Fruit fly (Drosophila melanogaster) whole organism, adult: ENCODE measurements around the gene Patj.

Source experiments
- CG11617 ChIP-seq: fragments of 200-800 bp; sonication (Bioruptor generic); optimal IDR thresholded peaks from 2 replicates; lab custom pipeline; 2017; ENCODE audit warnings: mild to moderate bottlenecking, missing biosample characterization, missing genetic modification reagents, missing genetic modification characterization
- CG12768 ChIP-seq: fragments of 200-800 bp; sonication (Bioruptor generic); optimal IDR thresholded peaks from 2 replicates; lab custom pipeline; 2017; ENCODE audit warnings: missing biosample characterization, missing genetic modification characterization, mild to moderate bottlenecking, moderate library complexity, missing genetic modification reagents
- CG14711 ChIP-seq: fragments of 200-800 bp; sonication (Bioruptor generic); optimal IDR thresholded peaks from 2 replicates; lab custom pipeline; 2018; ENCODE audit warnings: missing biosample characterization, mild to moderate bottlenecking, missing genetic modification characterization, moderate library complexity
- CG1620 ChIP-seq: fragments of 200-800 bp; sonication (Bioruptor generic); optimal IDR thresholded peaks from 2 replicates; lab custom pipeline; 2016; ENCODE audit warnings: missing biosample characterization, missing genetic modification characterization
- CG33017 ChIP-seq: fragments of 200-800 bp; sonication (Bioruptor generic); optimal IDR thresholded peaks from 2 replicates; lab custom pipeline; 2018; ENCODE audit warnings: missing biosample characterization, mild to moderate bottlenecking, missing genetic modification characterization, moderate library complexity
- CG5204 ChIP-seq: fragments of 200-800 bp; sonication (Bioruptor generic); optimal IDR thresholded peaks from 2 replicates; lab custom pipeline; 2016; ENCODE audit warnings: missing biosample characterization, missing genetic modification characterization
- CG7045 ChIP-seq: fragments of 200-800 bp; sonication (Bioruptor generic); optimal IDR thresholded peaks from 2 replicates; lab custom pipeline; 2017; ENCODE audit warnings: missing biosample characterization, mild to moderate bottlenecking, missing genetic modification characterization
- CG7101 ChIP-seq: fragments of 200-800 bp; sonication (Bioruptor generic); optimal IDR thresholded peaks from 2 replicates; lab custom pipeline; 2018; ENCODE audit warnings: missing biosample characterization, mild to moderate bottlenecking, missing genetic modification characterization, moderate library complexity
- Clk ChIP-seq: fragments of 200-800 bp; sonication (Bioruptor generic); optimal IDR thresholded peaks from 2 replicates; lab custom pipeline; 2017; ENCODE audit warnings: missing biosample characterization, missing genetic modification characterization
- Crg-1 ChIP-seq: fragments of 200-800 bp; sonication (Bioruptor generic); optimal IDR thresholded peaks from 2 replicates; lab custom pipeline; 2016; ENCODE audit warnings: missing biosample characterization, missing genetic modification characterization
- Hr96 ChIP-seq: fragments of 200-800 bp; sonication (Bioruptor generic); optimal IDR thresholded peaks from 2 replicates; lab custom pipeline; 2016; ENCODE audit warnings: missing biosample characterization, missing genetic modification characterization
- Mnt ChIP-seq: fragments of 200-800 bp; sonication (Bioruptor generic); optimal IDR thresholded peaks from 2 replicates; lab custom pipeline; 2016; ENCODE audit warnings: missing biosample characterization, mild to moderate bottlenecking, missing genetic modification characterization
- bab1 ChIP-seq: fragments of 200-800 bp; sonication (Bioruptor generic); optimal IDR thresholded peaks from 3 replicates; lab custom pipeline; 2019; ENCODE audit warnings: missing biosample characterization, mild to moderate bottlenecking, missing genetic modification characterization, moderate library complexity
- cic ChIP-seq: fragments of 200-800 bp; sonication (Bioruptor generic); optimal IDR thresholded peaks from 2 replicates; lab custom pipeline; 2017; ENCODE audit warnings: missing biosample characterization, mild to moderate bottlenecking, missing genetic modification characterization, moderate library complexity
- cnc ChIP-seq, 2 experiments: fragments of >200 bp; optimal IDR thresholded peaks; 2 replicates each; lab custom pipeline; 2017
- kay ChIP-seq: fragments of 200-800 bp; sonication (Bioruptor generic); peaks from one replicate; lab custom pipeline; 2016; ENCODE audit warnings: missing biosample characterization, missing genetic modification characterization, borderline replicate concordance
- ovo ChIP-seq: fragments of 200-800 bp; sonication (Bioruptor generic); optimal IDR thresholded peaks from 2 replicates; lab custom pipeline; 2016; ENCODE audit warnings: missing biosample characterization, missing genetic modification characterization
- pad ChIP-seq: fragments of 200-800 bp; sonication (Bioruptor generic); optimal IDR thresholded peaks from 3 replicates; lab custom pipeline; 2017; ENCODE audit warnings: missing biosample characterization, missing genetic modification characterization, mild to moderate bottlenecking, moderate library complexity, missing genetic modification reagents
- tj ChIP-seq: fragments of 200-800 bp; sonication (Bioruptor generic); optimal IDR thresholded peaks from 3 replicates; lab custom pipeline; 2017; ENCODE audit warnings: missing biosample characterization, mild to moderate bottlenecking, missing genetic modification characterization, moderate library complexity
- toe ChIP-seq: fragments of 200-800 bp; sonication (Bioruptor generic); optimal IDR thresholded peaks from 2 replicates; lab custom pipeline; 2016; ENCODE audit warnings: missing biosample characterization, missing genetic modification characterization

The Patj gene

DNA sequence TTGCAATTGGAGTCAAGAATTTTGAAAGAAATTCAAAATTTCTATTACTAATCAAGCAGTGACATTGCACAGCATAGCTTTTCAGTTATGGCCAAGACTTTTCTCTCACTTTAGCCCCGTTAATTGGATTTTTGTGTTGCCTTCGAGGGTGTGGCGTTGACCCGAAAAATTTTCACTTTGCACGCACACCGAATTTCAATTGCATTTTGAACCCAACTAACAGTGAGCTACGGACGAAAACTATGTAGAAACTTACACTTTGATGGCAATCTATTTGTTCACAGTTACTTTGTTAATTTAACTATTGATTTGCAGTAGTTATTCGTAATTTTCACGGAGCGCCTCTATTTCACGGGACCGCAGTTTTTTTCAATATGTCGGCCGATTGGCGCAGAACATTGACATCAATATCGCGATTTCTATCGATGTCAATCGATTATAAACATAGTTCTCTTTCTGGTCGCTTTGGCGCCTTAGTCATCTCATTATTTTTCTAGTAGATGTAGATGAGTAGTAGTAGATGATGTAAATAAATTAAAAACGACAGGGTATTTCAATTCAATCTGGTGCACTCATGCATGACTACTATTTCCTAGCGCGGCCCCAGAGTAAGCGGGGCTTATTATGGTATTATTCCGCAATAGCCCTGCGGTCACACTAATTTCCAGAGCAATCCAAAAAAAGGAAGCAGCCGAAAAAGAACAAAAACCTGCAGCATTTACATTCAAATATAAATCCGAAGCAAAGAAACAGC lies 3.5 kb upstream of the Patj start, which contains the start of the genes alpha-Spec, dlt and Cdc37:
Gene alpha-Spec, minus strand, starts transcription at position 386 of the 754 bp plus-strand sequence.
Gene dlt, minus strand, starts transcription at position 386 of the 754 bp plus-strand sequence.
Gene Cdc37, plus strand, starts transcription at position 450 of the 754 bp plus-strand sequence.
- TF ChIP-seq kay (no peak), ovo (GFP tag; lab: Kevin White, UChicago) (no peak), pad (no peak), cnc (optimal IDR thresholded peaks at IDR 0.05; lab: Kevin White, UChicago) (no peak), tj (GFP tag; lab: Kevin White, UChicago) (no peak), Crg-1 (no peak), Hr96 (GFP tag; lab: Kevin White, UChicago) (no peak), bab1 (GFP tag; lab: Kevin White, UChicago) (peak; percentile 68), CG7045 (no peak), cic (GFP tag; lab: Kevin White, UChicago) (peak; percentile 15), CG11617 (GFP tag; lab: Kevin White, UChicago) (no peak), CG14711 (tag; lab: Kevin White, UChicago) (peak; percentile 44), Mnt (GFP tag; lab: Kevin White, UChicago) (peak; percentile 16), Clk (GFP tag; lab: Kevin White, UChicago) (no peak), CG1620 (GFP tag; lab: Kevin White, UChicago) (no peak), CG5204 (GFP tag; lab: Kevin White, UChicago) (no peak), CG12768 (GFP tag; lab: Kevin White, UChicago) (peak; percentile 44), CG33017 (peak; percentile 22), CG7101 (peak; percentile 50), toe (GFP tag; lab: Kevin White, UChicago) (no peak)

DNA sequence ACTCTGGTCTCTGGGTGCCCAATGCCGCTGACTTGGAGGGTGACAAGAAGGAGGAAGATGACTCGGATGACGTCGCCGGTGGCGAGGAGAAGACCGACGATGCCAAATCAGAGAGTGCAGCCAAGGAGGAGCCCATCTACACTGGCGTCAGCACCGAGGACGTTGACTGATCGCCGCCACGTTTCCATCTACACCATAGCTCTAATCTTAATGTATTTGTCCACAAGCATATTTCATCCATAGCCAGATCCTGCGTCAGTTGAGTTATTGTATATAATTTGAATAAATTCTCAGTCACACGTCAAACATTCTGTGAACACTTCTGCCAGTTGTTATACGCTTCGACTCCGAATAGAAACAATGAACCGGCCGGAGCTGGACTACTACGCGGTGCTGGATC lies 1.6 kb upstream of the Patj start, which contains the start of gene CG12020:
Gene CG12020, plus strand, starts transcription at position 301 of the 400 bp plus-strand sequence.
- TF ChIP-seq tj (GFP tag; lab: Kevin White, UChicago) (no peak), toe (GFP tag; lab: Kevin White, UChicago) (no peak), Mnt (GFP tag; lab: Kevin White, UChicago) (no peak), CG1620 (GFP tag; lab: Kevin White, UChicago) (no peak), CG11617 (GFP tag; lab: Kevin White, UChicago) (no peak)

DNA sequence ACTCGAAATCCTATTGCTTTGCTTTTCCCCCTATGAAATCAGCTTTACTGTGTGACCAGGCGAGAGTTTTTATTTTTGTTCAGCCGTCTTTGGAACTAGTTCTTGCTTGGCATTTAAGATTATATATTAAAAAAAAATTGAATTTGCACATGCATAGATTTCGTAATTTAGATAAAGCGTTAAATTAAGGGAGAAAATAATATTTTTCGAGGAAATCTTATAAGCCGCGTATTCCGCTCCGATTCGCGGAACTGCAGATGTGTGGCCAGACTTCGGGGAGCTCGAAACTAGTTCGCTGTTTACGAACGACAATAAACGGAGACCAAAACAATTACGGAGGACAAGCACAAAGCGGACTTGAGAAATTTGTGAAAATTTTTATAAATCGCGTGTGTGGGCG lies 4.2 kb downstream of the Patj start, which contains the start of the genes JTBR and CG42676:
Gene JTBR, minus strand, starts transcription at position 55 of the 400 bp plus-strand sequence.
Gene CG42676, plus strand, starts transcription at position 306 of the 400 bp plus-strand sequence.
- peak; percentile 45 for TF ChIP-seq bab1 (GFP tag; lab: Kevin White, UChicago)
- no peak for TF ChIP-seq CG33017
- peak; percentile 39 for TF ChIP-seq toe (GFP tag; lab: Kevin White, UChicago)
- TF ChIP-seq Crg-1, result no peak
- TF ChIP-seq tj (GFP tag; lab: Kevin White, UChicago), result no peak
- TF ChIP-seq CG1620 (GFP tag; lab: Kevin White, UChicago), result no peak
- TF ChIP-seq Mnt (GFP tag; lab: Kevin White, UChicago), result peak; percentile 48
- peak; percentile 25 for TF ChIP-seq CG14711 (tag; lab: Kevin White, UChicago)
- TF ChIP-seq Clk (GFP tag; lab: Kevin White, UChicago), result no peak
- TF ChIP-seq cnc (optimal IDR thresholded peaks at IDR 0.05; lab: Kevin White, UChicago), result no peak
- peak; percentile 22 for TF ChIP-seq cic (GFP tag; lab: Kevin White, UChicago)
- no peak for TF ChIP-seq ovo (GFP tag; lab: Kevin White, UChicago)
- TF ChIP-seq CG7101, result no peak
- TF ChIP-seq Hr96 (GFP tag; lab: Kevin White, UChicago), result no peak
- TF ChIP-seq CG5204 (GFP tag; lab: Kevin White, UChicago), result no peak
- no peak for TF ChIP-seq CG12768 (GFP tag; lab: Kevin White, UChicago)
- TF ChIP-seq pad, result peak; percentile 4
- no peak for TF ChIP-seq CG7045
- TF ChIP-seq kay, result no peak
- peak; percentile 17 for TF ChIP-seq CG11617 (GFP tag; lab: Kevin White, UChicago)

DNA sequence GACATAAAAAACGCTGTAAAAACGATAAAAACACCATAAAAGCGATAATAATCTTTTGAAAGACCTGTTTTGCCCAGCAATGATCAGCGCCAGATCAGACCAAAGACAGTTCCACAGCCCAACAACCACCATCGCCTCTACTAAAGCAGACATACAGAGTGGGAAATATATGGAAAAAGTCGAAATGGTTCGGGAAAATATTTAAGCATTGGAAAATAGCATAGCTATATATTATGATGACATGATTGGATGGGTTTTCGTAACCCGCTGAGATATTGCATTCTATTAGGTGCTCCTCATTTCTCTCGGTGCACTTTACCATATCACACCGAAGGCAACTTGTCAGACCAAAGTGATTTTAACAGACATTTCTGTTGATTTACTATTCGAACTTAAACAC lies 10.0 kb downstream of the Patj start:
- TF ChIP-seq CG7045 (peak; percentile 45), CG33017 (no peak), CG5204 (GFP tag; lab: Kevin White, UChicago) (peak; percentile 4)

DNA sequence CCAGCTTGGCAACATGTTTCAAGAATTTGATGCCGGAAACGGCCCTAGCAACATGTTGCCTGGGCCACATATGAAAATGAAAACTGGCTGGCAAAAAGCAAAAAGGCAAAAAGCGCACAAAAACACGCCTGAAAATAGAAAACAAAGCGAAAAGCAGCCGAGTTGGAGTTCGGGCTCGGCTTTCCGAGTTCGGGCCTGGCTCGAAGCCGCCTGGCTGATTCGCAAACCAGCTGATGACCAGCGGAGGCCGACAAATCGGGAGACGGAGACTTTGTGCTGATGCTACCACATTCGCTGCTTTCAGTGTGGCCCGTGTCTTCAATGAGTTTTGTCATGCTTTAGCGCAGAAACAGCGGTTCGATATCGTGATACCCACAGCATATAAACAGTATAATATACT lies 11.7 kb downstream of the Patj start, which contains the start of gene GV1:
Gene GV1, plus strand, starts transcription at position 301 of the 400 bp plus-strand sequence.
- no peak for TF ChIP-seq ovo (GFP tag; lab: Kevin White, UChicago)

DNA sequence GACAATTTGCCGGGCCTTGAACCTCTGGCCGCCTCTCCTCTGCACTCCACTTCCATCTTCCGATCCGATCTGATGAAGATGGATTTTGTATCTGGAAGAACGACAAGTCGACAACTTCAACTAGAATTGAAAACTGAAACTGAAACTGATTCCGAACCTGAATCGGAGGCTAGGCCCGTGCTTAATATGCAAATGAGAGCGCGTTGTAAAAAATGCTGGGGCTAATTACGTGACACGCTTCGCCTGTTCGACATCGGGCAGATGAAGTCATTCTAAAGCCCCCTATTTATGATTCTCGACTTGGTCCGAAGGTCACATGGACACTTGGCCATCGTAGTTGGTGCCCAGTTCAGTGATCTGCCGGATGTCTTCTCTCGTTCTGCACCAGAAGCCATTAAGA lies 18.0 kb downstream of the Patj start:
- no peak for TF ChIP-seq tj (GFP tag; lab: Kevin White, UChicago)
- TF ChIP-seq CG7045, result no peak
- TF ChIP-seq Mnt (GFP tag; lab: Kevin White, UChicago), result no peak
- TF ChIP-seq toe (GFP tag; lab: Kevin White, UChicago), result no peak
- no peak for TF ChIP-seq CG12768 (GFP tag; lab: Kevin White, UChicago)
- no peak for TF ChIP-seq pad
- TF ChIP-seq CG11617 (GFP tag; lab: Kevin White, UChicago), result no peak
- no peak for TF ChIP-seq CG5204 (GFP tag; lab: Kevin White, UChicago)
- no peak for TF ChIP-seq Clk (GFP tag; lab: Kevin White, UChicago)
- no peak for TF ChIP-seq cic (GFP tag; lab: Kevin White, UChicago)
- no peak for TF ChIP-seq CG14711 (tag; lab: Kevin White, UChicago)
- TF ChIP-seq bab1 (GFP tag; lab: Kevin White, UChicago), result no peak
